Worm (Caenorhabditis elegans): Measurements from ENCODE around the gene div-1.

DNA sequence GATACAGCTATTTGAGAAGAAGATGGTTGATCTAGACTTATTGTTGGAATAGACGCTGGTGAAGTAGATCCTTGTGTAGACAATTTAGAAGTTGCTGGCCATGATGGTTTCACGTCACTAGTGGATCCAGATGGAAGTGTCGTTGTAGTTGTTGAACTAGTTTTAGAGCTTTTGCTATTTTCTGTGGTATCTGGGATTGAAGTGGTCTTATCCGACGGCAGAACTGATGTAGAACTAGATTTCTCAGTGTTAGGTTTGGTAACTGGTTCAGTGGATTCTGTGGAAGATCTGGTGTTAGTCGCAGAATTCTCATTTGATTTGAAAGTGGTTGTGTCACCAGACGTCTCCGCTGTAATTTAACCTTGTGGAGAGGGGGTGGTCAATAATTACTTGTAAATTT, 16.7 kb downstream of the div-1 start:
- no peak for TF ChIP-seq snpc-4 (GFP tag; optimal IDR thresholded peaks at IDR 0.05)
- TF ChIP-seq snpc-4 (tag; optimal IDR thresholded peaks at IDR 0.05) = no peak
- no peak for TF ChIP-seq hlh-26 (GFP tag; conservative IDR thresholded peaks at IDR 0.05)
- no peak for TF ChIP-seq zfh-2 (GFP tag; conservative IDR thresholded peaks at IDR 0.05)
- TF ChIP-seq Y79H2A.3 (GFP tag; conservative IDR thresholded peaks at IDR 0.05) = no peak
- TF ChIP-seq pha-4 (tag; optimal IDR thresholded peaks at IDR 0.05) = no peak
- TF ChIP-seq ztf-6 (GFP tag; IDR thresholded peaks at IDR 0.05) = no peak
- TF ChIP-seq unc-62 (GFP tag; optimal IDR thresholded peaks at IDR 0.05) = no peak
- no peak for TF ChIP-seq C17E4.6 (GFP tag; IDR thresholded peaks at IDR 0.05)

Measured in whole organism, young adult.